Worm (Caenorhabditis elegans): ENCODE data around the gene pig-1.

DNA sequence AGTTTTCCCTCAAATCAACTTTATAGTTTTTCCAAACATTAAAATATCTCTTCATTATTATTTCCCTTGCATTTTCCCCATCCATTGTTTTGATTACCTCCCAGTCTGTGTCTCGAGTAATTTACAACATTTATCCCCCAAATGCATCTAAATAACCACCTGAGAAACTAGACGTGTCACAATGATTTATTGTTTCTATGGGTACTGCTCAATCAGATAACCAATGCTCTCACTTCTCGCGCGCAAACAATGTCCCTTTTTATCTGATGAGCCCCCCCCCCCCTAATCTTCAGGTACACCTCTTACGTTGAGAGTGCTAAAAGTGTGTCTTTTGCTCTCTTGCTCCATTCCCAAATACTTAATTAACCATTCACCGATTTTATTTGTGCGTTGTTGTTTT is 34.7 kb upstream of the pig-1 start:
- TF ChIP-seq flt-1 (GFP tag; IDR thresholded peaks at IDR 0.05) (no peak), ztf-29 (GFP tag; IDR thresholded peaks at IDR 0.05) (no peak), cog-1 (tag; optimal IDR thresholded peaks at IDR 0.05) (no peak), med-1 (GFP tag; optimal IDR thresholded peaks at IDR 0.05; ENCODE audit: insufficient read depth) (no peak)
